Fruit fly (Drosophila melanogaster) ovary, adult (tissue): ENCODE measurements around the gene Sulf1.
A peak's percentile ranks its signal among the peaks of the same experiment; 100 is the strongest.

Experiments
- CG17801 ChIP-seq: fragments of 200-800 bp; optimal IDR thresholded peaks from 2 replicates; lab custom pipeline; 2019; ENCODE audit warnings: missing biosample characterization, mild to moderate bottlenecking, missing genetic modification characterization, moderate library complexity; ENCODE audit not compliant: partially characterized antibody

The Sulf1 gene

DNA sequence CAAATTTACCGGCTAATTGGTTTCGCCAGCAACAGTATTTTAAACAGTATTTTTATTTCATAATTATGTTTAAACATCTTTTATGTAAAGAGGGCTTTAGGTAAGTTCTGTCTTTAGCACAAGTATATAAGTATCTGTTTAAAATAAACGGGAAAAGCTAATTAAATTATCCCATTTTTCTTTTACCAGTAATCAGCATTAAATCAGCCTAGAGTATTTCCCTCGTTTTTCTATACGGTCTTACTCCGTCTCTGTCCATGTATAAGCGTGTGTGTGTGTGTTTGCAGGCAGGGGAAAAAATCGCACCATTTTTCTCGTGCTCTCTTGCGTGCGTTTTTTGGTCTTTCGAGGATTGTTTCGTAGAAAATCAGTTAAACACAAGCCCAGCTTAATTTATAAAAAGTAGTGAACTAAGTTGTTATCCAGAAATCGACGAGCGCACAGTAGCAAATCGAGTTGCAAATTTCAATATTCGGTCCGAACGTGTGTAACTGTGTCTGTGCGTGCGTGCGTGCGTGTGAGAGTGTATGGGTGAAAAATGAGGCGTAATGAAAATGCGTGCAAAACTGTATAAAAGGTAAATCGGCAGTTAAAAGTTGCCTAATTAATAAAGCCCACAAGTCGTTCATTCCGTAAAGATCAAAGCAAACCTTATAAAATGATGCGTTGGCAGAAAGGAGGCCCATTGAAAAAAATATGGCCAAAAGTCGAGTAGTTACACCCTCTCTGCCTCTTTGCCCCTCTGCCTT is 66.4 kb downstream of the Sulf1 start:
- TF ChIP-seq CG17801 (GFP tag; lab: Kevin White, UChicago), result no peak

DNA sequence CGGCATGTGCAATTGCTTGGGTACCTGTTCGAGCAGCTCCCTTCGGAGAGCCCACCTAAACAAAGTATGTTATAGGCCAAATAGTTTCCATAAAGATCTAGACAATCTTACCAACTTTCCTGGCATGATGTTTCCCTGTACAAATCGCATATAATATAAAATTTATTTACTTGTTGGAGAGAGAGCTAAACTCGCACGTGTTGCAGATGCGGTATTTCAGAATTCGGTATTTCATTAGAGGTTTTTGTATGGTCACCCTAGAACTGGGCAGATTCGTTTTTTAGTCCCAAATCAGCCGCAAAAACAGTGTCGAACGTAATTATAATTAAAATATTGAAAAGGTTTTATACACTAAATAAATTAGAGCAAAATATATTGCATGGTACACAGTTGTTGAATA is 67.2 kb downstream of the Sulf1 start, which contains the start of the genes Mat89Ba and gish:
Mat89Ba (minus strand) TSS at position 231 of the 400 bp plus-strand sequence.
gish (plus strand) TSS at position 268 of the 400 bp plus-strand sequence.
- TF ChIP-seq CG17801 (GFP tag; lab: Kevin White, UChicago), result no peak

DNA sequence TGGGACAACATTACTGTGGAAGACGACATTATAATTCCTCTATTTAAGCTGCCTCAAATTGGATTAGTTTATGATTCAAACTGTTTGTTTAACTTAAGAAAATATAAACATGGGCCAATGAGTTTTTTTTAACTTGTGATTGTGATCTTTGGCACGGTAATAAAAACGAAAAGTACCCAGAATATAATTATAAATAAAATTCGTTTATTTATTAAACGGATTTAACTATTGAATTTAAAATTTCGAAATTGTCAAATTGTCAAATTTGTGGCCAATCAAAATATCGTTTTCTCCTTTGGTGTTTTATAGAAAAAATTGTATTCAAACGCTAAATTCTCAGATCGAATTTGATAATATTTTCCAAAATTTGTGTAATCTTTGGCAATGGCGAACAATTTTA is 72.7 kb downstream of the Sulf1 start, which contains the start of gene Mst89B:
Mst89B (plus strand) TSS at position 301 of the 400 bp plus-strand sequence.
- no peak for TF ChIP-seq CG17801 (GFP tag; lab: Kevin White, UChicago)

DNA sequence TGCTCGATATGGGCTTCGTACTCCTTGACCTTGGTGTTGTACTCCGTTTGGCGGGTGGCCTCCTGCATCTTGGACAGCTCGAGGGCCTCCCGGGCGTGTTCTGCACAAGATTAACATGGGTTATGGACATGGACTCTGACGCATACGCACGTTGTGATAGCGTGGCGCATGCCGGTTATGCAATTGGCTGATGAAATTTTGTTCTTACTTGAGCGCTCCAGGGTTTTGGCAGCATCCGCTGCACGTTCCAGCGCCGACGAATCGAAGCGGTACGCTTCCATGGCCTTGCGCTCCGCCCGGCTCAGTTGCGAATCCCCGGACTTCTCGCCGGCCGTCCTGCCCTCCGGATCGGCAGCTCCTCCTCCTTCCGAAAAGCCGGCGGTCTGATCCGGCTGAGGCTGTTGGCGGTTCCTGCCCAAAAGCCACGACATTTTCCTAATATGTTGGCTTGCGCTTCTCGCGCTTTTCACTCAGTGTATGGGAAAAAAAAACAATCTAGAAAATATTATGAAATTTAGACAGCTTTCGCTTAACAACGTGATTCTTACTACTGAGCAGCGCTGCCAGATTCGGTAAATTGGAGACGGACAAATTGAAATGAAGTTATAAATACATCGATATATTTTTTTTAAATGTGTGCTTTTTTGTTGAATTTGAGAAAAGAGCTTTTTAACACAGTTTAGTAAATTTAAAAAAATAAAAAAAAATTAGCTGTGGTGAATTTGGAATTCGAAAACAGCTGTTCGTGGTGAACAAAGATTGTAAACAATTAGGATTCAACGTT is 75.7 kb downstream of the Sulf1 start, which contains the start of the genes bor and asun:
bor (minus strand) TSS at position 594 of the 784 bp plus-strand sequence.
asun (plus strand) TSS at position 750 of the 784 bp plus-strand sequence.
- peak; percentile 67 for TF ChIP-seq CG17801 (GFP tag; lab: Kevin White, UChicago)
